Worm (Caenorhabditis elegans) whole organism, L1 larva: Measurements from ENCODE around the gene F59B10.5.

ENCODE experiments used
- C04F5.9 ChIP-seq: sonication (generic microtip); optimal IDR thresholded peaks from 2 replicates; lab custom pipeline; 2016; ENCODE audit warnings: missing genetic modification characterization, missing compliant biosample characterization
- C16A3.4 ChIP-seq: fragments of 150-350 bp; optimal IDR thresholded peaks from 2 replicates; lab custom pipeline; 2014; ENCODE audit warnings: missing biosample characterization, missing genetic modification characterization
- C34B4.2 ChIP-seq: sonication (generic microtip); optimal IDR thresholded peaks from 2 replicates; lab custom pipeline; 2017; ENCODE audit warnings: mild to moderate bottlenecking, missing genetic modification characterization, missing compliant biosample characterization
- alr-1 ChIP-seq: fragments of 200-800 bp; sonication (Bioruptor generic); optimal IDR thresholded peaks from 2 replicates; lab custom pipeline; 2018; ENCODE audit warnings: borderline replicate concordance, mild to moderate bottlenecking, missing genetic modification characterization, missing compliant biosample characterization
- aly-2 ChIP-seq: fragments of 150-350 bp; optimal IDR thresholded peaks from 2 replicates; lab custom pipeline; 2014; ENCODE audit warnings: missing biosample characterization, missing genetic modification characterization
- ama-1 ChIP-seq: fragments of 150-350 bp; optimal IDR thresholded peaks from 2 replicates; lab custom pipeline; 2014
- blmp-1 ChIP-seq: fragments of 150-350 bp; optimal IDR thresholded peaks from 2 replicates; lab custom pipeline; 2014; ENCODE audit warnings: missing biosample characterization, missing genetic modification characterization
- ceh-63 ChIP-seq: fragments of 200-800 bp; sonication (Bioruptor generic); optimal IDR thresholded peaks from 2 replicates; lab custom pipeline; 2018; ENCODE audit warnings: mild to moderate bottlenecking, missing genetic modification characterization, missing compliant biosample characterization
- ceh-8 ChIP-seq: fragments of 200-800 bp; sonication (Bioruptor generic); optimal IDR thresholded peaks from 2 replicates; lab custom pipeline; 2018; ENCODE audit warnings: mild to moderate bottlenecking, missing genetic modification characterization, moderate library complexity, missing compliant biosample characterization
- ceh-88 ChIP-seq: fragments of 200-800 bp; sonication (Bioruptor generic); IDR thresholded peaks from 2 replicates; pipeline ENCODE4 v1.3.6; 2022; ENCODE audit warnings: missing genetic modification characterization, missing compliant biosample characterization
- ceh-90 ChIP-seq: sonication (generic microtip); optimal IDR thresholded peaks from 2 replicates; lab custom pipeline; 2016; ENCODE audit warnings: missing genetic modification characterization, missing compliant biosample characterization
- ces-1 ChIP-seq: fragments of 150-350 bp; optimal IDR thresholded peaks from 2 replicates; lab custom pipeline; 2014; ENCODE audit warnings: missing biosample characterization, missing genetic modification reagents, missing genetic modification characterization
- dsc-1 ChIP-seq: sonication (generic microtip); optimal IDR thresholded peaks from 2 replicates; lab custom pipeline; 2016; ENCODE audit warnings: mild to moderate bottlenecking, missing genetic modification characterization, missing compliant biosample characterization
- efl-1 ChIP-seq, 4 experiments: fragments of 150-350 bp; optimal IDR thresholded peaks in 3 of 4; peaks in 1 of 4; 1 replicate in 1 of 4; 2 replicates in 3 of 4; lab custom pipeline; 2014; ENCODE audit warnings: missing biosample characterization in 2 of 4, missing genetic modification characterization in 2 of 4, missing genetic modification reagents in 2 of 4
- efl-3 ChIP-seq: fragments of 200-800 bp; sonication (Bioruptor generic); optimal IDR thresholded peaks from 2 replicates; lab custom pipeline; 2018; ENCODE audit warnings: mild to moderate bottlenecking, missing genetic modification characterization, missing compliant biosample characterization
- egl-27 ChIP-seq, 2 experiments: fragments of 150-350 bp in 1 of 2; sonication (generic microtip); optimal IDR thresholded peaks; 3 replicates each; lab custom pipeline; 2017 to 2018; ENCODE audit warnings: missing biosample characterization in 2 of 2, missing genetic modification characterization in 2 of 2, missing genetic modification reagents in 2 of 2
- ets-5 ChIP-seq: fragments of 200-800 bp; sonication (Bioruptor generic); IDR thresholded peaks from 2 replicates; pipeline ENCODE4 v1.3.6; 2022; ENCODE audit warnings: missing genetic modification characterization, missing compliant biosample characterization
- fkh-10 ChIP-seq: sonication (generic microtip); optimal IDR thresholded peaks from 2 replicates; lab custom pipeline; 2017; ENCODE audit warnings: missing biosample characterization, missing genetic modification reagents, missing genetic modification characterization
- fkh-8 ChIP-seq: sonication (generic microtip); optimal IDR thresholded peaks from 2 replicates; lab custom pipeline; 2016; ENCODE audit warnings: mild to moderate bottlenecking, missing genetic modification characterization, missing compliant biosample characterization
- hlh-17 ChIP-seq: fragments of 200-800 bp; sonication (Bioruptor generic); optimal IDR thresholded peaks from 2 replicates; lab custom pipeline; 2018; ENCODE audit warnings: missing genetic modification characterization, mild to moderate bottlenecking, missing compliant biosample characterization, moderate library complexity, borderline replicate concordance
- irx-1 ChIP-seq: sonication (generic microtip); optimal IDR thresholded peaks from 2 replicates; lab custom pipeline; 2016; ENCODE audit warnings: missing genetic modification characterization, missing compliant biosample characterization
- jun-1 ChIP-seq: fragments of 150-350 bp; optimal IDR thresholded peaks from 2 replicates; lab custom pipeline; 2014; ENCODE audit warnings: missing biosample characterization, missing genetic modification reagents, missing genetic modification characterization
- lin-13 ChIP-seq: fragments of 150-350 bp; optimal IDR thresholded peaks from 2 replicates; lab custom pipeline; 2014; ENCODE audit warnings: missing biosample characterization, missing genetic modification reagents, missing genetic modification characterization
- lin-14 ChIP-seq: fragments of 200-800 bp; sonication (Bioruptor generic); optimal IDR thresholded peaks from 2 replicates; lab custom pipeline; 2018; ENCODE audit warnings: mild to moderate bottlenecking, missing genetic modification characterization, moderate library complexity, missing compliant biosample characterization
- lin-35 ChIP-seq, 2 experiments: fragments of 150-350 bp; optimal IDR thresholded peaks; 2 replicates each; lab custom pipeline; 2014; ENCODE audit warnings: missing biosample characterization in 2 of 2, missing genetic modification characterization in 2 of 2, missing genetic modification reagents in 2 of 2
- lsy-2 ChIP-seq, 2 experiments: fragments of 150-350 bp; optimal IDR thresholded peaks; 2 replicates each; lab custom pipeline; 2014; ENCODE audit warnings: missing biosample characterization in 2 of 2, missing genetic modification characterization in 2 of 2
- mab-9 ChIP-seq: fragments of 200-800 bp; sonication (Bioruptor generic); IDR thresholded peaks from 2 replicates; pipeline ENCODE4 v1.3.6; 2022; ENCODE audit warnings: missing genetic modification reagents, missing genetic modification characterization, missing compliant biosample characterization
- mep-1 ChIP-seq: fragments of 150-350 bp; optimal IDR thresholded peaks from 2 replicates; lab custom pipeline; 2014; ENCODE audit warnings: missing biosample characterization, missing genetic modification characterization
- nhr-11 ChIP-seq: fragments of 150-350 bp; optimal IDR thresholded peaks from 2 replicates; lab custom pipeline; 2014; ENCODE audit warnings: missing biosample characterization, missing genetic modification characterization
- nhr-12 ChIP-seq: sonication (generic microtip); optimal IDR thresholded peaks from 2 replicates; lab custom pipeline; 2017; ENCODE audit warnings: missing biosample characterization, missing genetic modification characterization
- nhr-47 ChIP-seq: sonication (generic microtip); optimal IDR thresholded peaks from 2 replicates; lab custom pipeline; 2016; ENCODE audit warnings: mild to moderate bottlenecking, missing genetic modification characterization, moderate library complexity, missing compliant biosample characterization
- nhr-71 ChIP-seq: sonication (generic microtip); optimal IDR thresholded peaks from 2 replicates; lab custom pipeline; 2016; ENCODE audit warnings: mild to moderate bottlenecking, missing genetic modification characterization, moderate library complexity, missing compliant biosample characterization
- nhr-77 ChIP-seq: fragments of 150-350 bp; optimal IDR thresholded peaks from 2 replicates; lab custom pipeline; 2014; ENCODE audit warnings: missing biosample characterization, missing genetic modification characterization
- nhr-84 ChIP-seq: sonication (generic microtip); optimal IDR thresholded peaks from 2 replicates; lab custom pipeline; 2017; ENCODE audit warnings: missing biosample characterization, missing genetic modification characterization
- nhr-85 ChIP-seq: sonication (generic microtip); peaks from one replicate; lab custom pipeline; 2016; ENCODE audit warnings: missing genetic modification characterization, inconsistent platforms, missing compliant biosample characterization
- nhr-90 ChIP-seq: sonication (generic microtip); optimal IDR thresholded peaks from 2 replicates; lab custom pipeline; 2016; ENCODE audit warnings: mild to moderate bottlenecking, missing genetic modification characterization, missing compliant biosample characterization; ENCODE audit not compliant: poor library complexity
- pag-3 ChIP-seq: sonication (generic microtip); optimal IDR thresholded peaks from 2 replicates; lab custom pipeline; 2017; ENCODE audit warnings: missing genetic modification characterization, mild to moderate bottlenecking, missing compliant biosample characterization, antibody characterized with exemption, borderline replicate concordance; ENCODE audit not compliant: insufficient read depth
- pqm-1 ChIP-seq: sonication (generic microtip); optimal IDR thresholded peaks from 3 replicates; lab custom pipeline; 2017; ENCODE audit warnings: missing biosample characterization, missing genetic modification characterization
- rnt-1 ChIP-seq: sonication (generic microtip); optimal IDR thresholded peaks from 2 replicates; lab custom pipeline; 2016; ENCODE audit warnings: mild to moderate bottlenecking, missing genetic modification characterization, moderate library complexity, missing compliant biosample characterization
- snpc-4 ChIP-seq: fragments of 150-350 bp; optimal IDR thresholded peaks from 2 replicates; lab custom pipeline; 2014; ENCODE audit warnings: missing biosample characterization, missing genetic modification characterization
- snu-23 ChIP-seq: sonication (generic microtip); optimal IDR thresholded peaks from 2 replicates; lab custom pipeline; 2016; ENCODE audit warnings: missing genetic modification characterization, missing compliant biosample characterization
- sox-4 ChIP-seq: sonication (generic microtip); optimal IDR thresholded peaks from 2 replicates; lab custom pipeline; 2016; ENCODE audit warnings: missing genetic modification characterization, missing compliant biosample characterization
- sup-37 ChIP-seq: fragments of 200-800 bp; sonication (Bioruptor generic); optimal IDR thresholded peaks from 2 replicates; lab custom pipeline; 2018; ENCODE audit warnings: mild to moderate bottlenecking, missing genetic modification characterization, missing compliant biosample characterization
- swsn-7 ChIP-seq: sonication (generic microtip); optimal IDR thresholded peaks from 2 replicates; lab custom pipeline; 2016; ENCODE audit warnings: missing genetic modification characterization, missing compliant biosample characterization
- tlp-1 ChIP-seq: fragments of 150-350 bp; optimal IDR thresholded peaks from 2 replicates; lab custom pipeline; 2014; ENCODE audit warnings: missing biosample characterization, missing genetic modification characterization
- unc-130 ChIP-seq: fragments of 150-350 bp; optimal IDR thresholded peaks from 2 replicates; lab custom pipeline; 2017; ENCODE audit warnings: missing biosample characterization, missing genetic modification characterization, inconsistent platforms
- unc-86 ChIP-seq: sonication (generic microtip); optimal IDR thresholded peaks from 2 replicates; lab custom pipeline; 2016; ENCODE audit warnings: missing genetic modification characterization, missing compliant biosample characterization
- xbp-1 ChIP-seq: sonication (generic microtip); optimal IDR thresholded peaks from 2 replicates; lab custom pipeline; 2016; ENCODE audit warnings: missing genetic modification characterization, missing compliant biosample characterization
- ztf-11 ChIP-seq, 2 experiments: sonication (generic microtip); optimal IDR thresholded peaks; 2 replicates each; lab custom pipeline; 2016 to 2017; ENCODE audit warnings: missing genetic modification characterization in 2 of 2, missing biosample characterization in 1 of 2, missing compliant biosample characterization in 1 of 2

The F59B10.5 gene

DNA sequence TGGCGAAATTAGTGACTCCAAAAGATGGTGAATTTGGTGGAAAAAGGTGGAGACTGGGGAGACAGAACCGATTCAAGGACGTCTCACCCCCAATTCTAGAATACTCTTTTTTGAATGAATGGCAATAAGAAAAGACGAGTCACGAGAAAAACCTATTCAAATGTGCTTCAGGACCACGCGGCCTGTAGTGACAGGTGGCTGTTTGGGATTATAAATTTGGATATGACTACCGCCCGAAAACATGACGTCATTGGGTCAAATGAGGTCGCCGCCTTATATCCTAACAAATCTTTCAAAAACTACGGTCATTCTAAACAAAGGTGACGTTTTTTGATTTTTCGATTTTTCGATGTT, 30.5 kb upstream of the F59B10.5 start:
- no peak for TF ChIP-seq fkh-10 (GFP tag; lab: Kevin White, UChicago)
- TF ChIP-seq nhr-85: peak; percentile 88
- no peak for TF ChIP-seq unc-130 (tag; lab: Kevin White, UChicago)
- no peak for TF ChIP-seq pag-3
- no peak for TF ChIP-seq nhr-11 (tag; lab: Kevin White, UChicago)
- no peak for TF ChIP-seq irx-1 (tag; lab: Kevin White, UChicago)
- TF ChIP-seq aly-2 (tag; lab: Kevin White, UChicago): no peak
- TF ChIP-seq C04F5.9 (tag; lab: Kevin White, UChicago): no peak
- no peak for TF ChIP-seq tlp-1 (tag; lab: Kevin White, UChicago)
- no peak for TF ChIP-seq ets-5 (GFP tag; lab: Robert Waterston, UW)
- no peak for TF ChIP-seq fkh-8 (tag; lab: Kevin White, UChicago)
- TF ChIP-seq nhr-71: peak; percentile 21
- TF ChIP-seq snu-23 (GFP tag; lab: Kevin White, UChicago): peak; percentile 39
- no peak for TF ChIP-seq sox-4 (tag; lab: Kevin White, UChicago)
- TF ChIP-seq ceh-8 (GFP tag; lab: Kevin White, UChicago): no peak
- no peak for TF ChIP-seq nhr-12 (tag; lab: Kevin White, UChicago)
- TF ChIP-seq hlh-17: no peak
- peak; percentile 34 for TF ChIP-seq ama-1
- TF ChIP-seq nhr-90 (tag; lab: Kevin White, UChicago): peak; percentile 38
- TF ChIP-seq lin-14 (GFP tag; lab: Kevin White, UChicago): peak; percentile 1
- TF ChIP-seq ztf-11 (tag; optimal IDR thresholded peaks at IDR 0.05; lab: Kevin White, UChicago): peak in 1 of 2 experiments; percentile 79
- TF ChIP-seq xbp-1 (tag; lab: Kevin White, UChicago): no peak
- no peak for TF ChIP-seq blmp-1 (tag; lab: Kevin White, UChicago)
- TF ChIP-seq egl-27 (tag; optimal IDR thresholded peaks at IDR 0.05; lab: Kevin White, UChicago): no peak
- no peak for TF ChIP-seq pqm-1 (tag; lab: Kevin White, UChicago)
- TF ChIP-seq nhr-47 (tag; lab: Kevin White, UChicago): peak; percentile 11
- TF ChIP-seq dsc-1 (tag; lab: Kevin White, UChicago): no peak
- TF ChIP-seq rnt-1: peak; percentile 17
- no peak for TF ChIP-seq lsy-2 (tag; optimal IDR thresholded peaks at IDR 0.05; lab: Kevin White, UChicago)
- TF ChIP-seq snpc-4 (tag; lab: Kevin White, UChicago): no peak
- TF ChIP-seq ceh-63 (GFP tag; lab: Kevin White, UChicago): no peak
- no peak for TF ChIP-seq unc-86 (tag; lab: Kevin White, UChicago)
- TF ChIP-seq lin-13 (GFP tag; lab: Kevin White, UChicago): peak; percentile 22
- no peak for TF ChIP-seq sup-37
- no peak for TF ChIP-seq nhr-77 (tag; lab: Kevin White, UChicago)
- no peak for TF ChIP-seq jun-1 (tag; lab: Kevin White, UChicago)
- no peak for TF ChIP-seq alr-1
- no peak for TF ChIP-seq ces-1 (GFP tag; lab: Kevin White, UChicago)
- TF ChIP-seq C16A3.4 (tag; lab: Kevin White, UChicago): peak; percentile 7
- TF ChIP-seq mab-9: no peak
- no peak for TF ChIP-seq efl-3 (GFP tag; lab: Kevin White, UChicago)
- no peak for TF ChIP-seq lin-35 (GFP tag; optimal IDR thresholded peaks at IDR 0.05; lab: Kevin White, UChicago)
- peak; percentile 9 for TF ChIP-seq swsn-7 (tag; lab: Kevin White, UChicago)
- TF ChIP-seq C34B4.2 (tag; lab: Kevin White, UChicago): no peak
- no peak for TF ChIP-seq ceh-90 (tag; lab: Kevin White, UChicago)
- TF ChIP-seq efl-1 (optimal IDR thresholded peaks at IDR 0.05; lab: Kevin White, UChicago): no peak
- peak in 1 of 2 experiments; percentile 2 for TF ChIP-seq efl-1 (GFP tag; optimal IDR thresholded peaks at IDR 0.05 in 1 of 2; lab: Kevin White, UChicago)
- TF ChIP-seq nhr-84 (tag; lab: Kevin White, UChicago): no peak
- peak; percentile 59 for TF ChIP-seq mep-1 (tag; lab: Kevin White, UChicago)
- no peak for TF ChIP-seq ceh-88 (GFP tag; lab: Robert Waterston, UW)
- TF ChIP-seq, all 84 proteins: peak for 14
